Worm (Caenorhabditis elegans): Measurements from ENCODE around the gene F15D4.2.

F15D4.2 gene

ce11 chrII:13189363-13189762 is 26.5 kb upstream of the F15D4.2 start (continued):
- peak; percentile 8 for TF ChIP-seq snpc-4 (tag; optimal IDR thresholded peaks at IDR 0.05)

ce11 chrII:13190412-13190811 is 25.5 kb upstream of the F15D4.2 start:
- TF ChIP-seq ama-1 (optimal IDR thresholded peaks at IDR 0.05) = no peak
- TF ChIP-seq pha-4 (tag; optimal IDR thresholded peaks at IDR 0.05) = peak; percentile 37
- no peak for TF ChIP-seq unc-62 (GFP tag; optimal IDR thresholded peaks at IDR 0.05)
- TF ChIP-seq nhr-25 (tag; optimal IDR thresholded peaks at IDR 0.05) = no peak
- no peak for TF ChIP-seq lsy-12 (tag; optimal IDR thresholded peaks at IDR 0.05)
- TF ChIP-seq elt-3 (tag; optimal IDR thresholded peaks at IDR 0.05) = no peak
- TF ChIP-seq elt-2 (tag; optimal IDR thresholded peaks at IDR 0.05) = peak; percentile 70
- no peak for TF ChIP-seq lin-15B (tag; optimal IDR thresholded peaks at IDR 0.05)
- no peak for TF ChIP-seq nhr-77 (tag; optimal IDR thresholded peaks at IDR 0.05)
- TF ChIP-seq pqm-1 (tag; optimal IDR thresholded peaks at IDR 0.05) = peak; percentile 58
- no peak for TF ChIP-seq tbx-2 (tag; optimal IDR thresholded peaks at IDR 0.05)
- no peak for TF ChIP-seq nhr-76 (tag; optimal IDR thresholded peaks at IDR 0.05)
- no peak for TF ChIP-seq nhr-11 (tag; optimal IDR thresholded peaks at IDR 0.05)
- TF ChIP-seq ceh-16 (tag; optimal IDR thresholded peaks at IDR 0.05) = no peak
- TF ChIP-seq nhr-12 (tag; optimal IDR thresholded peaks at IDR 0.05) = no peak
- no peak for TF ChIP-seq fkh-2 (tag; optimal IDR thresholded peaks at IDR 0.05)
- TF ChIP-seq hmg-11 (tag; optimal IDR thresholded peaks at IDR 0.05) = no peak
- no peak for TF ChIP-seq fos-1 (tag; optimal IDR thresholded peaks at IDR 0.05)
- no peak for TF ChIP-seq skn-1 (tag; optimal IDR thresholded peaks at IDR 0.05)
- TF ChIP-seq nhr-237 (tag; optimal IDR thresholded peaks at IDR 0.05) = no peak
- no peak for TF ChIP-seq egl-5 (tag; optimal IDR thresholded peaks at IDR 0.05)
- TF ChIP-seq nfya-1 (tag; optimal IDR thresholded peaks at IDR 0.05; ENCODE audit: insufficient read depth) = no peak
- TF ChIP-seq nhr-23 (tag; optimal IDR thresholded peaks at IDR 0.05) = no peak
- no peak for TF ChIP-seq ceh-9 (tag; optimal IDR thresholded peaks at IDR 0.05)
- TF ChIP-seq zag-1 (tag; optimal IDR thresholded peaks at IDR 0.05) = no peak

- no peak for TF ChIP-seq nhr-12 (tag; optimal IDR thresholded peaks at IDR 0.05)
These were observed 22.3 kb upstream of the F15D4.2 start for ce11 chrII:13193563-13194103.

- TF ChIP-seq eor-1 (tag; optimal IDR thresholded peaks at IDR 0.05) = no peak
- TF ChIP-seq ztf-4 (tag; optimal IDR thresholded peaks at IDR 0.05) = no peak
- peak; percentile 98 for TF ChIP-seq pha-4 (tag; optimal IDR thresholded peaks at IDR 0.05)
- peak; percentile 88 for TF ChIP-seq egl-5 (tag; optimal IDR thresholded peaks at IDR 0.05)
- no peak for TF ChIP-seq nhr-76 (tag; optimal IDR thresholded peaks at IDR 0.05)
- TF ChIP-seq mdl-1 (tag; optimal IDR thresholded peaks at IDR 0.05) = no peak
- TF ChIP-seq nfya-1 (tag; optimal IDR thresholded peaks at IDR 0.05; ENCODE audit: insufficient read depth) = peak; percentile 74
- TF ChIP-seq lin-39 (tag; optimal IDR thresholded peaks at IDR 0.05) = no peak
- TF ChIP-seq ceh-16 (tag; optimal IDR thresholded peaks at IDR 0.05) = no peak
- no peak for TF ChIP-seq ZK546.5 (tag; optimal IDR thresholded peaks at IDR 0.05)
- no peak for TF ChIP-seq daf-12 (tag; optimal IDR thresholded peaks at IDR 0.05)
- TF ChIP-seq fos-1 (tag; optimal IDR thresholded peaks at IDR 0.05) = no peak
- no peak for TF ChIP-seq nhr-11 (tag; optimal IDR thresholded peaks at IDR 0.05)
- no peak for TF ChIP-seq zag-1 (tag; optimal IDR thresholded peaks at IDR 0.05)
- no peak for TF ChIP-seq egl-27 (tag; optimal IDR thresholded peaks at IDR 0.05)
- TF ChIP-seq sea-2 (GFP tag; optimal IDR thresholded peaks at IDR 0.05) = no peak
- no peak for TF ChIP-seq tbx-2 (tag; optimal IDR thresholded peaks at IDR 0.05)
- peak; percentile 3 for TF ChIP-seq unc-62 (GFP tag; optimal IDR thresholded peaks at IDR 0.05)
- TF ChIP-seq unc-39 (tag; optimal IDR thresholded peaks at IDR 0.05) = no peak
- TF ChIP-seq nhr-25 (tag; optimal IDR thresholded peaks at IDR 0.05) = no peak
- TF ChIP-seq nhr-23 (tag; optimal IDR thresholded peaks at IDR 0.05) = peak; percentile 1
- TF ChIP-seq ceh-82 (tag; optimal IDR thresholded peaks at IDR 0.05) = no peak
- TF ChIP-seq lsy-12 (tag; optimal IDR thresholded peaks at IDR 0.05) = no peak
- TF ChIP-seq R02D3.7 (tag; optimal IDR thresholded peaks at IDR 0.05) = no peak
- TF ChIP-seq ceh-9 (tag; optimal IDR thresholded peaks at IDR 0.05) = no peak
- no peak for TF ChIP-seq elt-1 (tag; optimal IDR thresholded peaks at IDR 0.05)
- no peak for TF ChIP-seq jun-1 (tag; optimal IDR thresholded peaks at IDR 0.05)
- no peak for TF ChIP-seq ztf-11 (tag; optimal IDR thresholded peaks at IDR 0.05)
- peak; percentile 46 for TF ChIP-seq hmg-11 (tag; optimal IDR thresholded peaks at IDR 0.05)
- TF ChIP-seq nhr-67 (tag; optimal IDR thresholded peaks at IDR 0.05) = no peak
- TF ChIP-seq nhr-28 (tag; optimal IDR thresholded peaks at IDR 0.05) = no peak
- peak; percentile 41 for TF ChIP-seq ama-1 (optimal IDR thresholded peaks at IDR 0.05)
- TF ChIP-seq elt-3 (tag; optimal IDR thresholded peaks at IDR 0.05) = no peak
- peak; percentile 52 for TF ChIP-seq fkh-2 (tag; optimal IDR thresholded peaks at IDR 0.05)
- TF ChIP-seq nhr-77 (tag; optimal IDR thresholded peaks at IDR 0.05) = no peak
- TF ChIP-seq elt-2 (tag; optimal IDR thresholded peaks at IDR 0.05) = peak; percentile 57
- TF ChIP-seq aly-2 (tag; optimal IDR thresholded peaks at IDR 0.05) = no peak
- TF ChIP-seq skn-1 (tag; optimal IDR thresholded peaks at IDR 0.05) = no peak
- peak; percentile 67 for TF ChIP-seq pqm-1 (tag; optimal IDR thresholded peaks at IDR 0.05)
- no peak for TF ChIP-seq nhr-237 (tag; optimal IDR thresholded peaks at IDR 0.05)
- TF ChIP-seq nhr-12 (tag; optimal IDR thresholded peaks at IDR 0.05) = no peak
- TF ChIP-seq ceh-28 (tag; optimal IDR thresholded peaks at IDR 0.05) = no peak
- peak; percentile 12 for TF ChIP-seq lin-15B (tag; optimal IDR thresholded peaks at IDR 0.05)
- no peak for TF ChIP-seq mml-1 (tag; optimal IDR thresholded peaks at IDR 0.05)
These were observed 20.7 kb upstream of the F15D4.2 start, which contains the start of gene lec-1 for ce11 chrII:13195163-13195562. Gene lec-1, plus strand, starts transcription at chrII:13195549.

All from whole organism, L3 larva.